Fruit fly (Drosophila melanogaster): ENCODE measurements around the gene mthl15.

dm6 chr2L:10203933-10204509 is 34.1 kb downstream of the mthl15 start, which contains the start of gene CG34159:
- TF ChIP-seq CG11294 (GFP tag; IDR thresholded peaks at IDR 0.05) (no peak), OdsH (GFP tag; optimal IDR thresholded peaks at IDR 0.05) (no peak), dsx (GFP tag; optimal IDR thresholded peaks at IDR 0.05; ENCODE audit: poor library complexity, severe bottlenecking) (no peak)

Measured in whole organism, prepupa.